Worm (Caenorhabditis elegans): ENCODE results near the gene F55B12.2.

ce11 chrV:13862505-13862904 lies 45.7 kb upstream of the F55B12.2 start, which contains the start of gene srx-137:
- TF ChIP-seq egl-27 (tag; optimal IDR thresholded peaks at IDR 0.05) (no peak), nhr-77 (tag; optimal IDR thresholded peaks at IDR 0.05) (no peak), nhr-12 (tag; optimal IDR thresholded peaks at IDR 0.05) (no peak), aly-2 (tag; optimal IDR thresholded peaks at IDR 0.05) (no peak), lir-3 (tag; optimal IDR thresholded peaks at IDR 0.05; ENCODE audit: poor library complexity) (no peak), unc-62 (GFP tag; optimal IDR thresholded peaks at IDR 0.05) (no peak), elt-2 (tag; optimal IDR thresholded peaks at IDR 0.05) (no peak), nhr-90 (tag; optimal IDR thresholded peaks at IDR 0.05; ENCODE audit: poor library complexity) (no peak), F16B12.6 (tag; optimal IDR thresholded peaks at IDR 0.05) (no peak), pag-3 (tag; optimal IDR thresholded peaks at IDR 0.05; ENCODE audit: borderline replicate concordance, insufficient read depth) (no peak), nhr-19 (GFP tag; conservative IDR thresholded peaks at IDR 0.05) (no peak), C34B4.2 (tag; optimal IDR thresholded peaks at IDR 0.05) (no peak), fkh-10 (GFP tag; optimal IDR thresholded peaks at IDR 0.05) (no peak), ama-1 (optimal IDR thresholded peaks at IDR 0.05) (no peak)
